Worm (Caenorhabditis elegans) whole organism, L2 larva: ENCODE data around the gene ceh-22.
A peak's percentile ranks its signal among the peaks of the same experiment; 100 is the strongest.

Experiments
- C34F6.9 ChIP-seq: fragments of 150-350 bp; optimal IDR thresholded peaks from 2 replicates; lab custom pipeline; 2014; ENCODE audit warnings: missing biosample characterization, missing genetic modification characterization
- aly-2 ChIP-seq: fragments of 150-350 bp; optimal IDR thresholded peaks from 2 replicates; lab custom pipeline; 2014; ENCODE audit warnings: missing biosample characterization, missing genetic modification characterization
- ama-1 ChIP-seq: fragments of 150-350 bp; optimal IDR thresholded peaks from 2 replicates; lab custom pipeline; 2018; ENCODE audit warnings: inconsistent platforms
- elt-1 ChIP-seq: fragments of 150-350 bp; optimal IDR thresholded peaks from 2 replicates; lab custom pipeline; 2014; ENCODE audit warnings: missing biosample characterization, missing genetic modification characterization
- elt-3 ChIP-seq: sonication (generic microtip); optimal IDR thresholded peaks from 2 replicates; lab custom pipeline; 2017; ENCODE audit warnings: missing biosample characterization, missing genetic modification characterization
- gmeb-1 ChIP-seq: fragments of 150-350 bp; optimal IDR thresholded peaks from 2 replicates; lab custom pipeline; 2014; ENCODE audit warnings: missing biosample characterization, missing genetic modification characterization
- lin-39 ChIP-seq: fragments of 150-350 bp; optimal IDR thresholded peaks from 2 replicates; lab custom pipeline; 2014; ENCODE audit warnings: missing biosample characterization, missing genetic modification reagents, missing genetic modification characterization
- nhr-10 ChIP-seq: sonication (generic microtip); optimal IDR thresholded peaks from 2 replicates; lab custom pipeline; 2017; ENCODE audit warnings: missing biosample characterization, missing genetic modification characterization
- unc-39 ChIP-seq: fragments of 150-350 bp; optimal IDR thresholded peaks from 2 replicates; lab custom pipeline; 2014; ENCODE audit warnings: missing biosample characterization, missing genetic modification characterization
- zag-1 ChIP-seq: fragments of 150-350 bp; optimal IDR thresholded peaks from 2 replicates; lab custom pipeline; 2014; ENCODE audit warnings: missing biosample characterization, missing genetic modification characterization
- ztf-11 ChIP-seq: sonication (generic microtip); optimal IDR thresholded peaks from 2 replicates; lab custom pipeline; 2017; ENCODE audit warnings: missing biosample characterization, missing genetic modification characterization

ce11 chrV:10721912-10722426, 50.3 kb downstream of the ceh-22 start:
- TF ChIP-seq aly-2 (tag; lab: Kevin White, UChicago) (no peak), zag-1 (tag; lab: Kevin White, UChicago) (peak; percentile 56), elt-1 (tag; lab: Kevin White, UChicago) (no peak), C34F6.9 (tag; lab: Kevin White, UChicago) (peak; percentile 55), nhr-10 (tag; lab: Kevin White, UChicago) (no peak), lin-39 (tag; lab: Kevin White, UChicago) (no peak), ztf-11 (tag; lab: Kevin White, UChicago) (no peak), elt-3 (tag; lab: Kevin White, UChicago) (no peak), unc-39 (tag; lab: Kevin White, UChicago) (no peak), gmeb-1 (no peak), ama-1 (lab: Kevin White, UChicago) (no peak)
